Fruit fly (Drosophila melanogaster) whole organism, embryonic: Measurements from ENCODE around the gene CG5225.

Experiments
- Abd-B ChIP-seq: fragments of 200-800 bp; sonication (Bioruptor generic); optimal IDR thresholded peaks from 2 replicates; lab custom pipeline; 2018; ENCODE audit warnings: missing biosample characterization, mild to moderate bottlenecking, missing genetic modification characterization, moderate library complexity
- B-H2 ChIP-seq: fragments of 200-800 bp; sonication (Bioruptor generic); optimal IDR thresholded peaks from 2 replicates; lab custom pipeline; 2018; ENCODE audit warnings: missing biosample characterization, mild to moderate bottlenecking, missing genetic modification characterization
- BtbVII ChIP-seq: fragments of 200-800 bp; sonication (Bioruptor generic); optimal IDR thresholded peaks from 3 replicates; lab custom pipeline; 2017; ENCODE audit warnings: missing biosample characterization, mild to moderate bottlenecking, missing genetic modification characterization
- Bteb2 ChIP-seq: fragments of 200-800 bp; sonication (Bioruptor generic); optimal IDR thresholded peaks from 2 replicates; lab custom pipeline; 2016; ENCODE audit warnings: missing biosample characterization, missing genetic modification characterization
- CG11695 ChIP-seq: fragments of 200-800 bp; sonication (Bioruptor generic); IDR thresholded peaks from 3 replicates; pipeline ENCODE4 v1.3.6; 2022; ENCODE audit warnings: missing biosample characterization, missing genetic modification characterization
- CG13296 ChIP-seq: fragments of 200-800 bp; sonication (Bioruptor generic); optimal IDR thresholded peaks from 3 replicates; lab custom pipeline; 2018; ENCODE audit warnings: missing biosample characterization, mild to moderate bottlenecking, missing genetic modification characterization
- CG13775 ChIP-seq: fragments of 200-800 bp; sonication (Bioruptor generic); optimal IDR thresholded peaks from 3 replicates; lab custom pipeline; 2017; ENCODE audit warnings: missing biosample characterization, mild to moderate bottlenecking, missing genetic modification characterization
- CG14050 ChIP-seq: fragments of 200-800 bp; sonication (Bioruptor generic); IDR thresholded peaks from 3 replicates; pipeline ENCODE4 v1.3.6; 2022; ENCODE audit warnings: missing biosample characterization, missing genetic modification characterization
- CG1832 ChIP-seq: fragments of 200-800 bp; sonication (Bioruptor generic); optimal IDR thresholded peaks from 2 replicates; lab custom pipeline; 2017; ENCODE audit warnings: missing biosample characterization, mild to moderate bottlenecking, missing genetic modification characterization, inconsistent platforms
- CG18619 ChIP-seq: fragments of 200-800 bp; sonication (Bioruptor generic); optimal IDR thresholded peaks from 3 replicates; lab custom pipeline; 2017; ENCODE audit warnings: missing biosample characterization, mild to moderate bottlenecking, missing genetic modification characterization
- CG2116 ChIP-seq: fragments of 200-800 bp; sonication (Bioruptor generic); optimal IDR thresholded peaks from 3 replicates; lab custom pipeline; 2018; ENCODE audit warnings: missing biosample characterization, mild to moderate bottlenecking, missing genetic modification characterization
- CG30431 ChIP-seq: fragments of 200-800 bp; sonication (Bioruptor generic); optimal IDR thresholded peaks from 2 replicates; lab custom pipeline; 2017; ENCODE audit warnings: missing biosample characterization, missing genetic modification characterization
- CG31365 ChIP-seq: fragments of 200-800 bp; sonication (Bioruptor generic); optimal IDR thresholded peaks from 2 replicates; lab custom pipeline; 2018; ENCODE audit warnings: missing biosample characterization, mild to moderate bottlenecking, missing genetic modification characterization
- CG32767 ChIP-seq: fragments of 200-800 bp; sonication (Bioruptor generic); IDR thresholded peaks from 2 replicates; pipeline ENCODE4 v1.3.6; 2022; ENCODE audit warnings: missing biosample characterization, missing genetic modification characterization
- CG3838 ChIP-seq: fragments of 200-800 bp; sonication (Bioruptor generic); optimal IDR thresholded peaks from 3 replicates; lab custom pipeline; 2016; ENCODE audit warnings: missing biosample characterization, missing genetic modification characterization
- CG3847 ChIP-seq: fragments of 200-800 bp; sonication (Bioruptor generic); IDR thresholded peaks from 2 replicates; pipeline ENCODE4 v1.3.6; 2022; ENCODE audit warnings: missing biosample characterization, missing genetic modification characterization
- CG4424 ChIP-seq: fragments of 200-800 bp; sonication (Bioruptor generic); optimal IDR thresholded peaks from 3 replicates; lab custom pipeline; 2016; ENCODE audit warnings: missing biosample characterization, missing genetic modification characterization
- CG7987 ChIP-seq: fragments of 200-800 bp; sonication (Bioruptor generic); optimal IDR thresholded peaks from 2 replicates; lab custom pipeline; 2018; ENCODE audit warnings: missing biosample characterization, mild to moderate bottlenecking, missing genetic modification characterization, moderate library complexity
- CG8944 ChIP-seq: fragments of 200-800 bp; sonication (Bioruptor generic); optimal IDR thresholded peaks from 3 replicates; lab custom pipeline; 2016; ENCODE audit warnings: missing biosample characterization, missing genetic modification characterization
- CG9215 ChIP-seq: fragments of 200-800 bp; sonication (Bioruptor generic); IDR thresholded peaks from 2 replicates; pipeline ENCODE4 v1.3.6; 2022; ENCODE audit warnings: missing biosample characterization, missing genetic modification characterization
- CkIIα-i1 ChIP-seq: fragments of 200-800 bp; sonication (Bioruptor generic); IDR thresholded peaks from 2 replicates; pipeline ENCODE4 v1.3.6; 2022; ENCODE audit warnings: missing biosample characterization, missing genetic modification characterization
- CrebB ChIP-seq: fragments of 200-800 bp; sonication (Bioruptor generic); optimal IDR thresholded peaks from 3 replicates; lab custom pipeline; 2018; ENCODE audit warnings: missing biosample characterization, mild to moderate bottlenecking, missing genetic modification characterization
- D19B ChIP-seq: fragments of 200-800 bp; sonication (Bioruptor generic); optimal IDR thresholded peaks from 2 replicates; lab custom pipeline; 2017; ENCODE audit warnings: missing biosample characterization, mild to moderate bottlenecking, missing genetic modification characterization
- ERR ChIP-seq: fragments of 200-800 bp; sonication (Bioruptor generic); optimal IDR thresholded peaks from 2 replicates; lab custom pipeline; 2016; ENCODE audit warnings: missing biosample characterization, missing genetic modification characterization
- Eip74EF ChIP-seq, 2 experiments: fragments of 200-800 bp in 1 of 2; fragments of >200 bp in 1 of 2; sonication (Bioruptor generic) in 1 of 2; optimal IDR thresholded peaks; 2 replicates each; lab custom pipeline; 2017 to 2019; ENCODE audit warnings: missing biosample characterization in 2 of 2, missing genetic modification characterization in 2 of 2, mild to moderate bottlenecking in 1 of 2, moderate library complexity in 1 of 2
- H15 ChIP-seq: fragments of 200-800 bp; sonication (Bioruptor generic); IDR thresholded peaks from 3 replicates; pipeline ENCODE4 v1.3.6; 2022; ENCODE audit warnings: missing biosample characterization, missing genetic modification characterization
- Lhr ChIP-seq: fragments of 200-800 bp; sonication (Bioruptor generic); optimal IDR thresholded peaks from 3 replicates; lab custom pipeline; 2017; ENCODE audit warnings: mild to moderate bottlenecking, missing biosample characterization, missing genetic modification reagents, missing genetic modification characterization
- Lpt ChIP-seq: fragments of >200 bp; optimal IDR thresholded peaks from 2 replicates; lab custom pipeline; 2018; ENCODE audit warnings: missing biosample characterization, missing genetic modification characterization
- NC2α ChIP-seq: fragments of 200-800 bp; sonication (Bioruptor generic); optimal IDR thresholded peaks from 2 replicates; lab custom pipeline; 2016; ENCODE audit warnings: missing biosample characterization, missing genetic modification characterization
- Stat92E ChIP-seq, 3 experiments: fragments of >200 bp in 2 of 3; fragments of 200-800 bp in 1 of 3; sonication (Bioruptor generic) in 1 of 3; optimal IDR thresholded peaks; 2 replicates each; lab custom pipeline; 2017 to 2019; ENCODE audit warnings: missing biosample characterization in 3 of 3, missing genetic modification characterization in 3 of 3, mild to moderate bottlenecking in 1 of 3, moderate library complexity in 1 of 3
- Tbp ChIP-seq: fragments of >200 bp; optimal IDR thresholded peaks from 2 replicates; lab custom pipeline; 2018; ENCODE audit warnings: missing biosample characterization, missing genetic modification characterization
- ac ChIP-seq: fragments of 200-800 bp; sonication (Bioruptor generic); optimal IDR thresholded peaks from 3 replicates; lab custom pipeline; 2017; ENCODE audit warnings: missing biosample characterization, mild to moderate bottlenecking, missing genetic modification characterization
- bigmax ChIP-seq: fragments of 200-800 bp; sonication (Bioruptor generic); optimal IDR thresholded peaks from 2 replicates; lab custom pipeline; 2018; ENCODE audit warnings: missing biosample characterization, mild to moderate bottlenecking, missing genetic modification characterization
- chif ChIP-seq, 2 experiments: fragments of 200-800 bp; sonication (Bioruptor generic); optimal IDR thresholded peaks; 3 replicates each; lab custom pipeline; 2016; ENCODE audit warnings: missing biosample characterization in 2 of 2, missing genetic modification characterization in 2 of 2
- dati ChIP-seq: fragments of 200-800 bp; sonication (Bioruptor generic); IDR thresholded peaks from 2 replicates; pipeline ENCODE4 v1.3.6; 2022; ENCODE audit warnings: missing biosample characterization, missing genetic modification characterization
- ems ChIP-seq: fragments of 200-800 bp; sonication (Bioruptor generic); optimal IDR thresholded peaks from 3 replicates; lab custom pipeline; 2016; ENCODE audit warnings: missing biosample characterization, missing genetic modification characterization
- fd3F ChIP-seq: fragments of 200-800 bp; sonication (Bioruptor generic); optimal IDR thresholded peaks from 2 replicates; lab custom pipeline; 2018; ENCODE audit warnings: missing biosample characterization, mild to moderate bottlenecking, missing genetic modification characterization, moderate library complexity
- gsb ChIP-seq: fragments of 200-800 bp; sonication (Bioruptor generic); IDR thresholded peaks from 2 replicates; pipeline ENCODE4 v1.3.6; 2022; ENCODE audit warnings: missing biosample characterization, missing genetic modification characterization
- ham ChIP-seq: fragments of 200-800 bp; sonication (Bioruptor generic); IDR thresholded peaks from 2 replicates; pipeline ENCODE4 v1.3.6; 2022; ENCODE audit warnings: missing biosample characterization, missing genetic modification characterization
- lola ChIP-seq, 3 experiments: fragments of >200 bp in 2 of 3; fragments of 200-800 bp in 1 of 3; sonication (Bioruptor generic) in 1 of 3; optimal IDR thresholded peaks; 2 replicates each; lab custom pipeline; 2017 to 2019; ENCODE audit warnings: missing biosample characterization in 3 of 3, missing genetic modification characterization in 3 of 3, mild to moderate bottlenecking in 1 of 3, moderate library complexity in 1 of 3
- mam ChIP-seq: fragments of 200-800 bp; sonication (Bioruptor generic); optimal IDR thresholded peaks from 3 replicates; lab custom pipeline; 2016; ENCODE audit warnings: missing biosample characterization, missing genetic modification characterization
- repo ChIP-seq: fragments of 200-800 bp; sonication (Bioruptor generic); optimal IDR thresholded peaks from 2 replicates; lab custom pipeline; 2016; ENCODE audit warnings: missing biosample characterization, missing genetic modification characterization
- stc ChIP-seq: fragments of 200-800 bp; sonication (Bioruptor generic); IDR thresholded peaks from 2 replicates; pipeline ENCODE4 v1.3.6; 2022; ENCODE audit warnings: missing biosample characterization, missing genetic modification characterization
- ttk ChIP-seq: fragments of 200-800 bp; sonication (Bioruptor generic); IDR thresholded peaks from 2 replicates; pipeline ENCODE4 v2.1.2; 2022; ENCODE audit warnings: missing biosample characterization, missing genetic modification characterization
- twi ChIP-seq: fragments of 200-800 bp; optimal IDR thresholded peaks from 2 replicates; lab custom pipeline; 2019; ENCODE audit warnings: missing biosample characterization, mild to moderate bottlenecking, missing genetic modification characterization, moderate library complexity
- usp ChIP-seq: fragments of >200 bp; optimal IDR thresholded peaks from 2 replicates; lab custom pipeline; 2017; ENCODE audit warnings: missing biosample characterization, missing genetic modification characterization
- wek ChIP-seq: fragments of 200-800 bp; sonication (Bioruptor generic); optimal IDR thresholded peaks from 3 replicates; lab custom pipeline; 2018; ENCODE audit warnings: missing biosample characterization, mild to moderate bottlenecking, missing genetic modification characterization, moderate library complexity
- wor ChIP-seq: fragments of 200-800 bp; sonication (Bioruptor generic); IDR thresholded peaks from 2 replicates; pipeline ENCODE4 v1.3.6; 2022; ENCODE audit warnings: missing biosample characterization, missing genetic modification characterization
- yki ChIP-seq: fragments of >200 bp; optimal IDR thresholded peaks from 3 replicates; lab custom pipeline; 2018
- zfh1 ChIP-seq: fragments of 200-800 bp; sonication (Bioruptor generic); IDR thresholded peaks from 3 replicates; pipeline ENCODE4 v1.3.6; 2022; ENCODE audit warnings: missing biosample characterization, missing genetic modification characterization

The CG5225 gene

dm6 chr3R:17056183-17056904 lies 27.9 kb downstream of the CG5225 start (continued):
- TF ChIP-seq CG31365 (tag; lab: Kevin White, UChicago), result no peak
- no peak for TF ChIP-seq NC2α (GFP tag; lab: Kevin White, UChicago)
- no peak for TF ChIP-seq CG18619 (GFP tag; lab: Kevin White, UChicago)
- TF ChIP-seq fd3F (GFP tag; lab: Kevin White, UChicago), result no peak
- TF ChIP-seq CG14050 (GFP tag; lab: Robert Waterston, UW), result no peak
- TF ChIP-seq dati (GFP tag; lab: Robert Waterston, UW), result no peak
- no peak for TF ChIP-seq gsb (GFP tag; lab: Robert Waterston, UW)
- TF ChIP-seq bigmax (GFP tag; lab: Kevin White, UChicago), result no peak
- TF ChIP-seq twi, result peak; percentile 59
- TF ChIP-seq zfh1 (GFP tag; lab: Robert Waterston, UW), result 0 out of 3 replicates have a peak, but pooled peaks have one; percentile 52
- 0 out of 3 replicates have a peak, but pooled peaks have one; percentile 18 for TF ChIP-seq CG11695 (GFP tag; lab: Robert Waterston, UW)
- no peak for TF ChIP-seq chif (GFP tag; optimal IDR thresholded peaks at IDR 0.05; lab: Kevin White, UChicago)
- TF ChIP-seq CG2116 (GFP tag; lab: Kevin White, UChicago), result peak; percentile 14
- TF ChIP-seq H15, result no peak
- no peak for TF ChIP-seq Lhr
- TF ChIP-seq CG4424 (GFP tag; lab: Kevin White, UChicago), result no peak
- TF ChIP-seq Tbp (GFP tag; lab: Kevin White, UChicago), result no peak
- TF ChIP-seq CG7987 (GFP tag; lab: Kevin White, UChicago), result peak; percentile 34
- TF ChIP-seq lola (GFP tag; optimal IDR thresholded peaks at IDR 0.05; lab: Kevin White, UChicago), result peak in 1 of 3 experiments; percentile 69
- TF ChIP-seq CG9215 (GFP tag; lab: Robert Waterston, UW), result no peak
- TF ChIP-seq CG13296 (GFP tag; lab: Kevin White, UChicago), result peak; percentile 38
- TF ChIP-seq CG3847 (GFP tag; lab: Robert Waterston, UW), result 0 out of 2 replicates have a peak, but pooled peaks have one; percentile 34
- peak; percentile 24 for TF ChIP-seq B-H2
- no peak for TF ChIP-seq CG30431 (GFP tag; lab: Kevin White, UChicago)
- TF ChIP-seq wor (GFP tag; lab: Robert Waterston, UW), result no peak
- TF ChIP-seq Abd-B (GFP tag; lab: Kevin White, UChicago), result peak; percentile 72
- no peak for TF ChIP-seq Stat92E (GFP tag; optimal IDR thresholded peaks at IDR 0.05; lab: Kevin White, UChicago)
- TF ChIP-seq Lpt (GFP tag; lab: Kevin White, UChicago), result peak; percentile 85
- peak; percentile 40; the same call in 1 of the 2 replicates for TF ChIP-seq CG32767 (GFP tag; lab: Robert Waterston, UW)
- peak; percentile 92 for TF ChIP-seq CG1832 (GFP tag; lab: Kevin White, UChicago)
- peak; percentile 45 for TF ChIP-seq ERR (GFP tag; lab: Kevin White, UChicago)
- TF ChIP-seq CkIIα-i1 (GFP tag; lab: Robert Waterston, UW), result no peak
- 0 out of 2 replicates have a peak, but pooled peaks have one; percentile 15 for TF ChIP-seq ttk (GFP tag; lab: Robert Waterston, UW)
- TF ChIP-seq Bteb2 (GFP tag; lab: Kevin White, UChicago), result no peak
- no peak for TF ChIP-seq wek
- no peak for TF ChIP-seq usp (GFP tag; lab: Kevin White, UChicago)
- TF ChIP-seq CG8944 (GFP tag; lab: Kevin White, UChicago), result no peak
- no peak for TF ChIP-seq ems (GFP tag; lab: Kevin White, UChicago)
- TF ChIP-seq ham, result no peak
- peak; percentile 31 for TF ChIP-seq CrebB
- TF ChIP-seq repo (GFP tag; lab: Kevin White, UChicago), result no peak
- no peak for TF ChIP-seq mam (GFP tag; lab: Kevin White, UChicago)
- TF ChIP-seq stc (GFP tag; lab: Robert Waterston, UW), result no peak
- TF ChIP-seq D19B (GFP tag; lab: Kevin White, UChicago), result no peak
- TF ChIP-seq Eip74EF (GFP tag; optimal IDR thresholded peaks at IDR 0.05; lab: Kevin White, UChicago), result peak in 1 of 2 experiments; percentile 46
- no peak for TF ChIP-seq CG3838 (GFP tag; lab: Kevin White, UChicago)
- TF ChIP-seq BtbVII (GFP tag; lab: Kevin White, UChicago), result peak; percentile 82
- no peak for TF ChIP-seq ac (GFP tag; lab: Kevin White, UChicago)
- no peak for TF ChIP-seq CG13775
- no peak for TF ChIP-seq yki (lab: Kevin White, UChicago)
